Fruit fly (Drosophila melanogaster): ENCODE measurements around the gene CG15432.

Gene CG15432

dm6 chr2L:4459543-4459942 lies 17.4 kb downstream of the CG15432 start, which contains the start of the genes mRpL27 and CG15435 (continued):
- TF ChIP-seq CG10147 (GFP tag; optimal IDR thresholded peaks at IDR 0.05) (peak; percentile 54), CG12219 (GFP tag; optimal IDR thresholded peaks at IDR 0.05) (peak; percentile 2), Dip3 (GFP tag; optimal IDR thresholded peaks at IDR 0.05) (peak; percentile 30), az2 (GFP tag; optimal IDR thresholded peaks at IDR 0.05) (peak; percentile 25), CG7357 (GFP tag; IDR thresholded peaks at IDR 0.05) (0 out of 3 replicates have a peak, but pooled peaks have one; percentile 23), Ravus (GFP tag; IDR thresholded peaks at IDR 0.05) (no peak), CG13287 (GFP tag; IDR thresholded peaks at IDR 0.05; ENCODE audit: partially characterized antibody) (peak; percentile 23; the same call in 1 of the 2 replicates), CG3847 (GFP tag; IDR thresholded peaks at IDR 0.05) (peak; percentile 67), Hey (tag; optimal IDR thresholded peaks at IDR 0.05) (no peak), CG14050 (GFP tag; IDR thresholded peaks at IDR 0.05) (no peak), nerfin-1 (tag; optimal IDR thresholded peaks at IDR 0.05) (peak; percentile 39), Hr51 (GFP tag; optimal IDR thresholded peaks at IDR 0.05) (peak in 1 of 2 experiments; percentile 44), da (GFP tag; optimal IDR thresholded peaks at IDR 0.05) (no peak), CG10959 (GFP tag; IDR thresholded peaks at IDR 0.05) (no peak), Max (GFP tag; optimal IDR thresholded peaks at IDR 0.05) (peak; percentile 53), sug (tag; optimal IDR thresholded peaks at IDR 0.05) (peak; percentile 60), chif (GFP tag; optimal IDR thresholded peaks at IDR 0.05) (no peak), CG6254 (GFP tag; optimal IDR thresholded peaks at IDR 0.05) (no peak), vvl (GFP tag; IDR thresholded peaks at IDR 0.05) (peak; percentile 62), CG11723 (GFP tag; optimal IDR thresholded peaks at IDR 0.05) (no peak), CG15479 (GFP tag; optimal IDR thresholded peaks at IDR 0.05) (peak; percentile 70), CG7839 (tag; optimal IDR thresholded peaks at IDR 0.05) (peak; percentile 49), lab (GFP tag; optimal IDR thresholded peaks at IDR 0.05) (peak; percentile 35), dm (GFP tag; optimal IDR thresholded peaks at IDR 0.05) (peak; percentile 3), BEAF-32 (GFP tag; optimal IDR thresholded peaks at IDR 0.05) (peak; percentile 35), Sin3A (optimal IDR thresholded peaks at IDR 0.05) (peak; percentile 77), onecut (GFP tag; IDR thresholded peaks at IDR 0.05) (no peak), nmo (GFP tag; optimal IDR thresholded peaks at IDR 0.05) (peak; percentile 78), al (GFP tag; IDR thresholded peaks at IDR 0.05) (no peak), sd (tag; optimal IDR thresholded peaks at IDR 0.05) (peak; percentile 0), CG17912 (GFP tag; optimal IDR thresholded peaks at IDR 0.05) (peak; percentile 27), trem (tag; optimal IDR thresholded peaks at IDR 0.05) (peak; percentile 75), CG30020 (tag; optimal IDR thresholded peaks at IDR 0.05) (peak; percentile 48), NfI (GFP tag; optimal IDR thresholded peaks at IDR 0.05) (peak; percentile 40), CG15601 (tag; optimal IDR thresholded peaks at IDR 0.05) (peak; percentile 69), so (GFP tag; IDR thresholded peaks at IDR 0.05) (no peak), CG33557 (GFP tag; optimal IDR thresholded peaks at IDR 0.05) (peak; percentile 40), CG9817 (tag; optimal IDR thresholded peaks at IDR 0.05) (peak; percentile 38), CG3281 (GFP tag; optimal IDR thresholded peaks at IDR 0.05) (peak; percentile 50), Ptx1 (GFP tag; IDR thresholded peaks at IDR 0.05) (peak; percentile 44), Ets65A (GFP tag) (peak; percentile 86), Hr3 (GFP tag; optimal IDR thresholded peaks at IDR 0.05) (peak; percentile 42), Nf-YC (tag; optimal IDR thresholded peaks at IDR 0.05) (peak; percentile 45), CG10543 (GFP tag; optimal IDR thresholded peaks at IDR 0.05) (peak; percentile 12), CG18011 (GFP tag; optimal IDR thresholded peaks at IDR 0.05) (no peak), HHEX (GFP tag; optimal IDR thresholded peaks at IDR 0.05) (peak; percentile 34), CG4854 (GFP tag; optimal IDR thresholded peaks at IDR 0.05) (peak; percentile 88), bigmax (GFP tag; optimal IDR thresholded peaks at IDR 0.05) (no peak), dati (GFP tag; IDR thresholded peaks at IDR 0.05) (no peak), hth (optimal IDR thresholded peaks at IDR 0.05) (no peak), zen (tag; optimal IDR thresholded peaks at IDR 0.05) (peak; percentile 56)
